Worm (Caenorhabditis elegans): Measurements from ENCODE around the gene str-9.

- TF ChIP-seq unc-86 (tag; optimal IDR thresholded peaks at IDR 0.05) (no peak), fos-1 (tag; optimal IDR thresholded peaks at IDR 0.05) (no peak)
These were observed 23.9 kb downstream of the str-9 start, which contains the start of gene T26E4.3 for ce11 chrV:15782494-15782893.

Measured in whole organism, L1 larva.